Worm (Caenorhabditis elegans) whole organism, mixed stage, embryonic: ENCODE results near the gene F14H3.3.

Experiments used
- blmp-1 ChIP-seq: fragments of 150-350 bp; optimal IDR thresholded peaks from 2 replicates; lab custom pipeline; 2014; ENCODE audit warnings: missing biosample characterization, missing genetic modification characterization
- lin-13 ChIP-seq: fragments of 150-350 bp; optimal IDR thresholded peaks from 2 replicates; lab custom pipeline; 2014; ENCODE audit warnings: missing biosample characterization, missing genetic modification characterization
- lsy-2 ChIP-seq: fragments of 150-350 bp; optimal IDR thresholded peaks from 2 replicates; lab custom pipeline; 2014; ENCODE audit warnings: missing biosample characterization, missing genetic modification characterization
- nhr-12 ChIP-seq: fragments of 150-350 bp; optimal IDR thresholded peaks from 2 replicates; lab custom pipeline; 2014; ENCODE audit warnings: missing biosample characterization, missing genetic modification characterization
- sem-2 ChIP-seq: fragments of 200-800 bp; sonication (Bioruptor generic); optimal IDR thresholded peaks from 2 replicates; lab custom pipeline; 2018; ENCODE audit warnings: mild to moderate bottlenecking, missing genetic modification characterization, missing compliant biosample characterization
- snpc-4 ChIP-seq: fragments of 150-350 bp; optimal IDR thresholded peaks from 2 replicates; lab custom pipeline; 2014; ENCODE audit warnings: missing biosample characterization, missing genetic modification characterization
- sptf-1 ChIP-seq: sonication (generic microtip); optimal IDR thresholded peaks from 2 replicates; lab custom pipeline; 2017; ENCODE audit warnings: mild to moderate bottlenecking, missing genetic modification characterization, moderate library complexity, missing compliant biosample characterization

ce11 chrV:16047052-16047451, 6.2 kb downstream of the F14H3.3 start:
- TF ChIP-seq nhr-12 (tag; lab: Kevin White, UChicago) (no peak), snpc-4 (tag; lab: Kevin White, UChicago) (no peak), sptf-1 (no peak), lin-13 (tag; lab: Kevin White, UChicago) (no peak), blmp-1 (no peak), lsy-2 (tag; lab: Kevin White, UChicago) (no peak), sem-2 (GFP tag; lab: Kevin White, UChicago) (no peak)
